Worm (Caenorhabditis elegans) whole organism, L1 larva: ENCODE data around the gene bmk-1.

Source experiments
- aha-1 ChIP-seq: fragments of 150-350 bp; optimal IDR thresholded peaks from 2 replicates; lab custom pipeline; 2014; ENCODE audit warnings: missing biosample characterization, missing genetic modification characterization
- alr-1 ChIP-seq: fragments of 200-800 bp; sonication (Bioruptor generic); optimal IDR thresholded peaks from 2 replicates; lab custom pipeline; 2018; ENCODE audit warnings: borderline replicate concordance, mild to moderate bottlenecking, missing genetic modification characterization, missing compliant biosample characterization
- ama-1 ChIP-seq: fragments of 150-350 bp; optimal IDR thresholded peaks from 2 replicates; lab custom pipeline; 2014
- blmp-1 ChIP-seq: fragments of 150-350 bp; optimal IDR thresholded peaks from 2 replicates; lab custom pipeline; 2014; ENCODE audit warnings: missing biosample characterization, missing genetic modification characterization
- ceh-82 ChIP-seq, 3 experiments: fragments of 150-350 bp in 1 of 3; sonication (generic microtip) in 2 of 3; optimal IDR thresholded peaks; 2 replicates each; lab custom pipeline; 2014 to 2017; ENCODE audit warnings: missing biosample characterization in 3 of 3, missing genetic modification characterization in 3 of 3
- ceh-88 ChIP-seq: fragments of 200-800 bp; sonication (Bioruptor generic); IDR thresholded peaks from 2 replicates; pipeline ENCODE4 v1.3.6; 2022; ENCODE audit warnings: missing genetic modification characterization, missing compliant biosample characterization
- dpl-1 ChIP-seq, 3 experiments: fragments of 150-350 bp in 2 of 3; sonication (generic microtip) in 1 of 3; optimal IDR thresholded peaks; 2 replicates each; lab custom pipeline; 2014 to 2017; ENCODE audit warnings: missing biosample characterization in 3 of 3, missing genetic modification characterization in 3 of 3, missing genetic modification reagents in 3 of 3
- dsc-1 ChIP-seq: sonication (generic microtip); optimal IDR thresholded peaks from 2 replicates; lab custom pipeline; 2016; ENCODE audit warnings: mild to moderate bottlenecking, missing genetic modification characterization, missing compliant biosample characterization
- efl-1 ChIP-seq, 4 experiments: fragments of 150-350 bp; optimal IDR thresholded peaks in 3 of 4; peaks in 1 of 4; 1 replicate in 1 of 4; 2 replicates in 3 of 4; lab custom pipeline; 2014; ENCODE audit warnings: missing biosample characterization in 2 of 4, missing genetic modification characterization in 2 of 4, missing genetic modification reagents in 2 of 4
- efl-3 ChIP-seq: fragments of 200-800 bp; sonication (Bioruptor generic); optimal IDR thresholded peaks from 2 replicates; lab custom pipeline; 2018; ENCODE audit warnings: mild to moderate bottlenecking, missing genetic modification characterization, missing compliant biosample characterization
- egl-13 ChIP-seq: sonication (generic microtip); optimal IDR thresholded peaks from 2 replicates; lab custom pipeline; 2016; ENCODE audit warnings: missing genotype, missing genetic modification reagents, missing genetic modification characterization, missing compliant biosample characterization
- egl-27 ChIP-seq, 2 experiments: fragments of 150-350 bp in 1 of 2; sonication (generic microtip); optimal IDR thresholded peaks; 3 replicates each; lab custom pipeline; 2017 to 2018; ENCODE audit warnings: missing biosample characterization in 2 of 2, missing genetic modification characterization in 2 of 2, missing genetic modification reagents in 2 of 2
- ets-5 ChIP-seq: fragments of 200-800 bp; sonication (Bioruptor generic); IDR thresholded peaks from 2 replicates; pipeline ENCODE4 v1.3.6; 2022; ENCODE audit warnings: missing genetic modification characterization, missing compliant biosample characterization
- fkh-8 ChIP-seq: sonication (generic microtip); optimal IDR thresholded peaks from 2 replicates; lab custom pipeline; 2016; ENCODE audit warnings: mild to moderate bottlenecking, missing genetic modification characterization, missing compliant biosample characterization
- grh-1 ChIP-seq: fragments of 200-800 bp; sonication (Bioruptor generic); IDR thresholded peaks from 2 replicates; pipeline ENCODE4 v1.3.6; 2022; ENCODE audit warnings: missing genetic modification reagents, missing genetic modification characterization, missing compliant biosample characterization
- hlh-17 ChIP-seq: fragments of 200-800 bp; sonication (Bioruptor generic); optimal IDR thresholded peaks from 2 replicates; lab custom pipeline; 2018; ENCODE audit warnings: missing genetic modification characterization, mild to moderate bottlenecking, missing compliant biosample characterization, moderate library complexity, borderline replicate concordance
- lin-13 ChIP-seq: fragments of 150-350 bp; optimal IDR thresholded peaks from 2 replicates; lab custom pipeline; 2014; ENCODE audit warnings: missing biosample characterization, missing genetic modification reagents, missing genetic modification characterization
- lin-14 ChIP-seq: fragments of 200-800 bp; sonication (Bioruptor generic); optimal IDR thresholded peaks from 2 replicates; lab custom pipeline; 2018; ENCODE audit warnings: mild to moderate bottlenecking, missing genetic modification characterization, moderate library complexity, missing compliant biosample characterization
- mdl-1 ChIP-seq, 2 experiments: fragments of 150-350 bp; optimal IDR thresholded peaks; 2 replicates each; lab custom pipeline; 2014 to 2017; ENCODE audit warnings: missing biosample characterization in 2 of 2, missing genetic modification characterization in 2 of 2, inconsistent platforms in 1 of 2
- nhr-19 ChIP-seq: fragments of 200-800 bp; sonication (Bioruptor generic); conservative IDR thresholded peaks from 2 replicates; pipeline ENCODE4 v1.3.6; 2022; ENCODE audit warnings: missing genetic modification characterization, missing compliant biosample characterization
- nhr-237 ChIP-seq: fragments of 150-350 bp; optimal IDR thresholded peaks from 2 replicates; lab custom pipeline; 2014; ENCODE audit warnings: missing biosample characterization, missing genetic modification characterization
- nhr-84 ChIP-seq: sonication (generic microtip); optimal IDR thresholded peaks from 2 replicates; lab custom pipeline; 2017; ENCODE audit warnings: missing biosample characterization, missing genetic modification characterization
- pax-3 ChIP-seq: fragments of 200-800 bp; sonication (Bioruptor generic); optimal IDR thresholded peaks from 2 replicates; lab custom pipeline; 2018; ENCODE audit warnings: mild to moderate bottlenecking, missing genetic modification characterization, moderate library complexity, missing compliant biosample characterization
- rnt-1 ChIP-seq: sonication (generic microtip); optimal IDR thresholded peaks from 2 replicates; lab custom pipeline; 2016; ENCODE audit warnings: mild to moderate bottlenecking, missing genetic modification characterization, moderate library complexity, missing compliant biosample characterization
- sox-4 ChIP-seq: sonication (generic microtip); optimal IDR thresholded peaks from 2 replicates; lab custom pipeline; 2016; ENCODE audit warnings: missing genetic modification characterization, missing compliant biosample characterization
- sptf-1 ChIP-seq: fragments of 150-350 bp; optimal IDR thresholded peaks from 2 replicates; lab custom pipeline; 2014; ENCODE audit warnings: missing biosample characterization, missing genetic modification characterization
- swsn-7 ChIP-seq: sonication (generic microtip); optimal IDR thresholded peaks from 2 replicates; lab custom pipeline; 2016; ENCODE audit warnings: missing genetic modification characterization, missing compliant biosample characterization
- tbx-2 ChIP-seq: sonication (generic microtip); optimal IDR thresholded peaks from 2 replicates; lab custom pipeline; 2016; ENCODE audit warnings: missing genetic modification characterization, missing compliant biosample characterization
- tlp-1 ChIP-seq: fragments of 150-350 bp; optimal IDR thresholded peaks from 2 replicates; lab custom pipeline; 2014; ENCODE audit warnings: missing biosample characterization, missing genetic modification characterization
- unc-130 ChIP-seq: fragments of 150-350 bp; optimal IDR thresholded peaks from 2 replicates; lab custom pipeline; 2017; ENCODE audit warnings: missing biosample characterization, missing genetic modification characterization, inconsistent platforms
- unc-30 ChIP-seq: sonication (generic microtip); optimal IDR thresholded peaks from 2 replicates; lab custom pipeline; 2017; ENCODE audit warnings: missing biosample characterization, missing genetic modification characterization
- unc-86 ChIP-seq: sonication (generic microtip); optimal IDR thresholded peaks from 2 replicates; lab custom pipeline; 2016; ENCODE audit warnings: missing genetic modification characterization, missing compliant biosample characterization
- unc-98 ChIP-seq: fragments of 200-800 bp; sonication (Bioruptor generic); IDR thresholded peaks from 2 replicates; pipeline ENCODE4 v1.3.6; 2022; ENCODE audit warnings: missing genetic modification characterization, missing compliant biosample characterization
- zip-4 ChIP-seq: fragments of 200-800 bp; sonication (Bioruptor generic); optimal IDR thresholded peaks from 2 replicates; lab custom pipeline; 2018; ENCODE audit warnings: mild to moderate bottlenecking, missing genetic modification characterization, moderate library complexity, missing compliant biosample characterization
- ztf-11 ChIP-seq, 2 experiments: sonication (generic microtip); optimal IDR thresholded peaks; 2 replicates each; lab custom pipeline; 2016 to 2017; ENCODE audit warnings: missing genetic modification characterization in 2 of 2, missing biosample characterization in 1 of 2, missing compliant biosample characterization in 1 of 2

bmk-1 gene

ce11 chrV:14432259-14432658 lies 24.5 kb downstream of the bmk-1 start, which contains the start of gene egl-1:
TSS of gene egl-1 (minus strand) at chrV:14432359.
- TF ChIP-seq nhr-84 (tag; lab: Kevin White, UChicago) (no peak), tbx-2 (tag; lab: Kevin White, UChicago) (no peak), sptf-1 (tag; lab: Kevin White, UChicago) (no peak), nhr-19 (GFP tag; lab: Robert Waterston, UW) (no peak), hlh-17 (no peak), mdl-1 (tag; optimal IDR thresholded peaks at IDR 0.05; lab: Kevin White, UChicago) (no peak), ceh-82 (tag; optimal IDR thresholded peaks at IDR 0.05; lab: Kevin White, UChicago) (no peak), blmp-1 (tag; lab: Kevin White, UChicago) (no peak), efl-3 (GFP tag; lab: Kevin White, UChicago) (no peak), unc-86 (tag; lab: Kevin White, UChicago) (no peak), rnt-1 (tag; lab: Kevin White, UChicago) (no peak), ceh-88 (GFP tag; lab: Robert Waterston, UW) (no peak), nhr-237 (tag; lab: Kevin White, UChicago) (no peak), dpl-1 (GFP tag; optimal IDR thresholded peaks at IDR 0.05; lab: Kevin White, UChicago) (no peak), ztf-11 (tag; optimal IDR thresholded peaks at IDR 0.05; lab: Kevin White, UChicago) (no peak)
- TF ChIP-seq, all 84 proteins: peak for 0

- TF ChIP-seq fkh-8 (tag; lab: Kevin White, UChicago) (no peak), grh-1 (no peak), efl-1 (optimal IDR thresholded peaks at IDR 0.05; lab: Kevin White, UChicago) (no peak), efl-1 (GFP tag; optimal IDR thresholded peaks at IDR 0.05 in 1 of 2; lab: Kevin White, UChicago) (no peak), nhr-237 (tag; lab: Kevin White, UChicago) (no peak), ztf-11 (tag; optimal IDR thresholded peaks at IDR 0.05; lab: Kevin White, UChicago) (no peak), tlp-1 (tag; lab: Kevin White, UChicago) (no peak), ama-1 (no peak), swsn-7 (tag; lab: Kevin White, UChicago) (no peak)
- TF ChIP-seq, all 84 proteins: peak for 0
These were observed 27.9 kb downstream of the bmk-1 start, which contains the start of gene F23B12.1 for ce11 chrV:14428865-14429264. TSS of gene F23B12.1 (plus strand) at chrV:14429165.

- TF ChIP-seq egl-13 (tag; lab: Kevin White, UChicago), result no peak
- no peak for TF ChIP-seq unc-98
- no peak for TF ChIP-seq aha-1
- TF ChIP-seq unc-130, result no peak
- TF ChIP-seq egl-27 (tag; optimal IDR thresholded peaks at IDR 0.05; lab: Kevin White, UChicago), result no peak
- TF ChIP-seq dsc-1, result peak; percentile 96
- no peak for TF ChIP-seq fkh-8 (tag; lab: Kevin White, UChicago)
- peak; percentile 3 for TF ChIP-seq sox-4 (tag; lab: Kevin White, UChicago)
- TF ChIP-seq efl-1 (optimal IDR thresholded peaks at IDR 0.05; lab: Kevin White, UChicago), result no peak
- TF ChIP-seq efl-1 (GFP tag; optimal IDR thresholded peaks at IDR 0.05 in 1 of 2; lab: Kevin White, UChicago), result no peak
- peak; percentile 77 for TF ChIP-seq pax-3 (tag; lab: Kevin White, UChicago)
These were observed 29.5 kb downstream of the bmk-1 start for ce11 chrV:14427069-14427825.

- TF ChIP-seq ets-5 (GFP tag; lab: Robert Waterston, UW) (no peak), zip-4 (GFP tag; lab: Kevin White, UChicago) (no peak), lin-14 (GFP tag; lab: Kevin White, UChicago) (no peak), hlh-17 (no peak), lin-13 (GFP tag; lab: Kevin White, UChicago) (no peak), alr-1 (tag; lab: Kevin White, UChicago) (no peak), ceh-82 (tag; optimal IDR thresholded peaks at IDR 0.05; lab: Kevin White, UChicago) (no peak), ama-1 (no peak), sox-4 (tag; lab: Kevin White, UChicago) (no peak), nhr-19 (GFP tag; lab: Robert Waterston, UW) (no peak), egl-27 (tag; optimal IDR thresholded peaks at IDR 0.05; lab: Kevin White, UChicago) (no peak), unc-30 (tag; lab: Kevin White, UChicago) (no peak)
These were observed 30.8 kb downstream of the bmk-1 start for ce11 chrV:14426013-14426412.
